5 fruit fly cellular contexts compared by ENCODE assay signal in genomic region chrX:7700239-7700793, dm6.
TF ChIP-seq lines count a peak whose summit lies in the region.

No protein-coding gene starts in this region.

TF ChIP-seq in whole organism, adult, 20 proteins besides CTCF, POLR2A, EP300 and RAD21 (continued from another document):
- TF ChIP-seq kay (GFP tag; lab: Kevin White, UChicago; ENCODE audit: borderline replicate concordance) (no peak), cic (GFP tag; optimal IDR thresholded peaks at IDR 0.05; lab: Kevin White, UChicago) (peak; percentile 48), CG7045 (GFP tag; optimal IDR thresholded peaks at IDR 0.05; lab: Kevin White, UChicago) (peak; percentile 84)

TF ChIP-seq in whole organism, embryonic, 481 proteins besides CTCF, POLR2A, EP300 and RAD21 (continued from another document and continues in another):
- TF ChIP-seq CG31224 (GFP tag; IDR thresholded peaks at IDR 0.05; lab: Robert Waterston, UW) (peak; percentile 84), ci (GFP tag; IDR thresholded peaks at IDR 0.05; lab: Robert Waterston, UW) (peak; percentile 95), Hey (tag; optimal IDR thresholded peaks at IDR 0.05; lab: Kevin White, UChicago) (peak; percentile 82), CG6765 (GFP tag; optimal IDR thresholded peaks at IDR 0.05; lab: Kevin White, UChicago) (peak; percentile 56), gsb (GFP tag; IDR thresholded peaks at IDR 0.05; lab: Robert Waterston, UW) (peak; percentile 91), CG10209 (GFP tag; optimal IDR thresholded peaks at IDR 0.05; lab: Kevin White, UChicago) (peak; percentile 86), Chrac-16 (GFP tag; optimal IDR thresholded peaks at IDR 0.05; lab: Kevin White, UChicago) (peak; percentile 93), slp2 (GFP tag; optimal IDR thresholded peaks at IDR 0.05; lab: Kevin White, UChicago) (peak; percentile 74), CG17385 (GFP tag; optimal IDR thresholded peaks at IDR 0.05; lab: Kevin White, UChicago) (peak; percentile 89), maf-S (GFP tag; optimal IDR thresholded peaks at IDR 0.05; lab: Kevin White, UChicago) (peak; percentile 87), CG3163 (GFP tag; optimal IDR thresholded peaks at IDR 0.05; lab: Kevin White, UChicago) (peak; percentile 80), chn (GFP tag; optimal IDR thresholded peaks at IDR 0.05; lab: Kevin White, UChicago) (peak; percentile 92), Mes4 (GFP tag; optimal IDR thresholded peaks at IDR 0.05; lab: Kevin White, UChicago) (peak; percentile 82), CG4854 (GFP tag; optimal IDR thresholded peaks at IDR 0.05; lab: Kevin White, UChicago) (peak; percentile 70), CG30403 (GFP tag; optimal IDR thresholded peaks at IDR 0.05; lab: Kevin White, UChicago) (peak; percentile 92), slou (GFP tag; optimal IDR thresholded peaks at IDR 0.05; lab: Kevin White, UChicago) (peak; percentile 81), CG17829 (tag; optimal IDR thresholded peaks at IDR 0.05; lab: Kevin White, UChicago) (peak; percentile 87), GATAe (GFP tag; conservative IDR thresholded peaks at IDR 0.05; lab: Robert Waterston, UW) (peak; percentile 66; the same call in 1 of the 2 replicates), bigmax (GFP tag; optimal IDR thresholded peaks at IDR 0.05; lab: Kevin White, UChicago) (peak; percentile 31), Scr (GFP tag; IDR thresholded peaks at IDR 0.05; lab: Robert Waterston, UW; ENCODE audit: partially characterized antibody) (no peak), lbe (GFP tag; optimal IDR thresholded peaks at IDR 0.05; lab: Kevin White, UChicago) (peak; percentile 23), dan (GFP tag; IDR thresholded peaks at IDR 0.05; lab: Robert Waterston, UW) (peak; percentile 69), CG11560 (tag; IDR thresholded peaks at IDR 0.05; lab: Robert Waterston, UW) (peak; percentile 81; the same call in 2 of the 3 replicates), ara (GFP tag; IDR thresholded peaks at IDR 0.05; lab: Robert Waterston, UW) (peak; percentile 86), grau (tag; optimal IDR thresholded peaks at IDR 0.05; lab: Kevin White, UChicago) (peak; percentile 97), CG12299 (tag; optimal IDR thresholded peaks at IDR 0.05; lab: Kevin White, UChicago) (peak; percentile 77), CG3838 (GFP tag; optimal IDR thresholded peaks at IDR 0.05; lab: Kevin White, UChicago) (peak; percentile 76), CG15479 (GFP tag; optimal IDR thresholded peaks at IDR 0.05; lab: Kevin White, UChicago) (no peak), knrl (GFP tag; IDR thresholded peaks at IDR 0.05; lab: Robert Waterston, UW; ENCODE audit: partially characterized antibody) (no peak), CG14441 (GFP tag; IDR thresholded peaks at IDR 0.05; lab: Robert Waterston, UW) (peak; percentile 97), gfzf (GFP tag; optimal IDR thresholded peaks at IDR 0.05; lab: Kevin White, UChicago) (peak; percentile 14)

TF ChIP-seq in whole organism, prepupa, 60 proteins besides CTCF, POLR2A, EP300 and RAD21 (continued from another document and continues in another):
- TF ChIP-seq CG7368 (GFP tag; optimal IDR thresholded peaks at IDR 0.05; lab: Kevin White, UChicago) = peak; percentile 79
- peak; percentile 89 for TF ChIP-seq CG11294 (GFP tag; IDR thresholded peaks at IDR 0.05; lab: Robert Waterston, UW)
- peak; percentile 91 for TF ChIP-seq Gug (GFP tag; IDR thresholded peaks at IDR 0.05; lab: Robert Waterston, UW)
- TF ChIP-seq CG11902 (GFP tag; optimal IDR thresholded peaks at IDR 0.05; lab: Kevin White, UChicago) = peak; percentile 80
- TF ChIP-seq Hr38 (GFP tag; optimal IDR thresholded peaks at IDR 0.05; lab: Kevin White, UChicago) = peak; percentile 73
- TF ChIP-seq acj6 (GFP tag; optimal IDR thresholded peaks at IDR 0.05; lab: Kevin White, UChicago) = peak; percentile 84
- TF ChIP-seq svp (GFP tag; lab: Kevin White, UChicago) = peak; percentile 89
- TF ChIP-seq dsx (GFP tag; optimal IDR thresholded peaks at IDR 0.05; lab: Kevin White, UChicago; ENCODE audit: poor library complexity, severe bottlenecking) = no peak
- peak; percentile 44 for TF ChIP-seq Eip75B (GFP tag; optimal IDR thresholded peaks at IDR 0.05; lab: Kevin White, UChicago)
- TF ChIP-seq OdsH (GFP tag; optimal IDR thresholded peaks at IDR 0.05; lab: Kevin White, UChicago) = peak; percentile 87
- peak; percentile 88 for TF ChIP-seq pdm3 (GFP tag; optimal IDR thresholded peaks at IDR 0.05; lab: Kevin White, UChicago)
- peak; percentile 82 for TF ChIP-seq vri (GFP tag; optimal IDR thresholded peaks at IDR 0.05; lab: Kevin White, UChicago)
- TF ChIP-seq ss (GFP tag; optimal IDR thresholded peaks at IDR 0.05; lab: Kevin White, UChicago) = peak in 1 of 2 experiments; percentile 35
- peak; percentile 3 for TF ChIP-seq Blimp-1 (GFP tag; optimal IDR thresholded peaks at IDR 0.05; lab: Kevin White, UChicago)
- TF ChIP-seq Ets96B (tag; optimal IDR thresholded peaks at IDR 0.05; lab: Kevin White, UChicago) = peak; percentile 50
- peak; percentile 59 for TF ChIP-seq CG34406 (GFP tag; optimal IDR thresholded peaks at IDR 0.05; lab: Kevin White, UChicago)
- TF ChIP-seq CG4318 (GFP tag; optimal IDR thresholded peaks at IDR 0.05; lab: Kevin White, UChicago) = peak; percentile 77
- peak; percentile 53 for TF ChIP-seq CG8632 (GFP tag; optimal IDR thresholded peaks at IDR 0.05; lab: Kevin White, UChicago)
- peak; percentile 88 for TF ChIP-seq CG15336 (GFP tag; IDR thresholded peaks at IDR 0.05; lab: Robert Waterston, UW)
- peak; percentile 82 for TF ChIP-seq CG8119 (GFP tag; IDR thresholded peaks at IDR 0.05; lab: Robert Waterston, UW)
- peak; percentile 66 for TF ChIP-seq Sox102F (GFP tag; optimal IDR thresholded peaks at IDR 0.05; lab: Kevin White, UChicago)
- TF ChIP-seq CG10631 (GFP tag; optimal IDR thresholded peaks at IDR 0.05; lab: Kevin White, UChicago) = peak; percentile 71
- TF ChIP-seq CG32006 (GFP tag; optimal IDR thresholded peaks at IDR 0.05; lab: Kevin White, UChicago) = peak; percentile 89
- peak; percentile 85 for TF ChIP-seq Sox14 (GFP tag; optimal IDR thresholded peaks at IDR 0.05; lab: Kevin White, UChicago)
- peak; percentile 82 for TF ChIP-seq net (GFP tag; optimal IDR thresholded peaks at IDR 0.05; lab: Kevin White, UChicago)
- TF ChIP-seq Ets21C (GFP tag; optimal IDR thresholded peaks at IDR 0.05; lab: Kevin White, UChicago) = peak; percentile 84
- no peak for TF ChIP-seq CG16779 (tag; optimal IDR thresholded peaks at IDR 0.05; lab: Kevin White, UChicago)
- peak; percentile 76 for TF ChIP-seq CG6792 (GFP tag; optimal IDR thresholded peaks at IDR 0.05; lab: Kevin White, UChicago)
- TF ChIP-seq CG8319 (GFP tag; optimal IDR thresholded peaks at IDR 0.05; lab: Kevin White, UChicago) = peak; percentile 56
- TF ChIP-seq CG11762 (GFP tag; optimal IDR thresholded peaks at IDR 0.05; lab: Kevin White, UChicago; ENCODE audit: insufficient read depth) = peak; percentile 58
- TF ChIP-seq esn (GFP tag; optimal IDR thresholded peaks at IDR 0.05; lab: Kevin White, UChicago) = peak; percentile 85
- TF ChIP-seq Hr39 (GFP tag; optimal IDR thresholded peaks at IDR 0.05; lab: Kevin White, UChicago) = peak; percentile 92
- TF ChIP-seq fkh (GFP tag; optimal IDR thresholded peaks at IDR 0.05; lab: Kevin White, UChicago) = peak; percentile 74

TF ChIP-seq in whole organism, pupa, 21 proteins besides CTCF, POLR2A, EP300 and RAD21 (continued from another document):
- TF ChIP-seq CG15710 (tag; optimal IDR thresholded peaks at IDR 0.05; lab: Kevin White, UChicago) = peak; percentile 54

TF ChIP-seq in whole organism, wandering third instar larva, 38 proteins besides CTCF, POLR2A, EP300 and RAD21 (continued from another document):
- TF ChIP-seq brk (GFP tag; optimal IDR thresholded peaks at IDR 0.05; lab: Kevin White, UChicago) (no peak), Myc (optimal IDR thresholded peaks at IDR 0.05; lab: Kevin White, UChicago) (no peak), Dfd (GFP tag; optimal IDR thresholded peaks at IDR 0.05; lab: Kevin White, UChicago) (no peak), sage (GFP tag; optimal IDR thresholded peaks at IDR 0.05; lab: Kevin White, UChicago) (peak; percentile 5), Abd-B (GFP tag; optimal IDR thresholded peaks at IDR 0.05; lab: Kevin White, UChicago) (no peak), sv (GFP tag; optimal IDR thresholded peaks at IDR 0.05; lab: Kevin White, UChicago) (peak; percentile 81), Mio (GFP tag; optimal IDR thresholded peaks at IDR 0.05; lab: Kevin White, UChicago) (peak; percentile 69), lola (GFP tag; optimal IDR thresholded peaks at IDR 0.05; lab: Kevin White, UChicago) (no peak), woc (GFP tag; optimal IDR thresholded peaks at IDR 0.05; lab: Kevin White, UChicago) (peak; percentile 67), OdsH (GFP tag; optimal IDR thresholded peaks at IDR 0.05; lab: Kevin White, UChicago) (peak; percentile 82), br (GFP tag; optimal IDR thresholded peaks at IDR 0.05; lab: Kevin White, UChicago) (peak; percentile 87), dsf (GFP tag; optimal IDR thresholded peaks at IDR 0.05; lab: Kevin White, UChicago; ENCODE audit: borderline replicate concordance) (no peak), usp (GFP tag; optimal IDR thresholded peaks at IDR 0.05; lab: Kevin White, UChicago) (no peak)
TF ChIP-seq in whole organism, wandering third instar larva: peak in this region for 21.
